Fruit fly (Drosophila melanogaster): ENCODE measurements around the gene CG18130.

Gene CG18130

DNA sequence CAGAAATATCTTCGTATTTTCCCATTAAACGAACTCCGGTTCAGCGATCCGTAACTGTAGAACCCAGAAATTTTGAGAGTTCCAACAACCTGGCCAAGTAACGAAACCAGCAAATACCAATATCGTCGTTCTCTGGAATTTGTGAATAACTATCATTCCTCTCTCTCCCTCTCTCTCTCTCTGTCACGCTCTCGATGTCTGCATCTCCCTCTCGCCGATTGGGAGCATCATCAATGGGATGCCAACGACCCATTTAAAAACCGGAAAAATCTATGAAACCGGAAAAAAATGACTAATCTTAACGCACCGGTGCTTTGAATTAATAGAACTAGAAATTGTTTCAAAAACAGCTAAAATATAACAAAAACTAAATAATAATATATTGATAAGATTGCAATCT lies 15.0 kb upstream of the CG18130 start:
- TF ChIP-seq CTCF (optimal IDR thresholded peaks at IDR 0.05) = no peak
- no peak for TF ChIP-seq CG8478 (optimal IDR thresholded peaks at IDR 0.05)

DNA sequence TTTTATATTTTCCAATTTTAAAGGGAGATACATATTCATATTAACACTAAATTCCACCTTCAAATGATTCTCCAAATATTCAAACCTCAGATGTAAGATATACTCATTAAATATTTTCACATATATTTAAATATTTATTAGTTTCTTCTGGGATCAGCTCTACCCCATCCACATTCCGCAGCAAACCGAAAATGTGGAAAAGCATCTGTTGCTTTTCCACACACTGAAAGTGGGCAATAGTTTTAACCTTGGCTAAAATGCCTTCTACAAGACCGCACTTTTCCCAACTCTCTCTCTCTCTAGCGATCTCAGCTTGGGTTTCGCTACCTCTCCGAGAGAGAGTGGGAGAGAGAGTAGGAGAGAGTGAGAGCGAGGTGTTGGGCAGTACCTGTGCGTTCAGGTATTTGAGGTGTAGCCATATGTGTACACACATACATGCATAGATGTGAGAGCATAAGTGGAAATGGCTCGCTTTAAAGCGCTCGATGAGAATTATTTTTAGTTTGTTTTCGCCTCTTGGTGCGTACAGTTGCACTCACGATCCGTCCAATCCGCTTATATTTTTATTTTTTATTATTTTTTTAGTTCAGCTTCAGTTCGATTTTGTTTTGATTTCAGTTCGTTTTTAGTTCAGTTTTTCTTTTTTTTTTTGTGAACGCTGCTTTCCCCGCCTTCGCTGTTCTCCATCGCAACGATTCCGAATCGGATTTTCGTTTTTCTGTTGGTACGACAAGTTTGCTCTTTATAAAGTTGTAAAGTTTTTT lies 14.3 kb upstream of the CG18130 start, which contains the start of gene CG1806:
TSS of gene CG1806 (plus strand) at position 499 of the 764 bp plus-strand sequence.
- no peak for TF ChIP-seq CTCF (optimal IDR thresholded peaks at IDR 0.05)
- no peak for TF ChIP-seq CG8478 (optimal IDR thresholded peaks at IDR 0.05)

DNA sequence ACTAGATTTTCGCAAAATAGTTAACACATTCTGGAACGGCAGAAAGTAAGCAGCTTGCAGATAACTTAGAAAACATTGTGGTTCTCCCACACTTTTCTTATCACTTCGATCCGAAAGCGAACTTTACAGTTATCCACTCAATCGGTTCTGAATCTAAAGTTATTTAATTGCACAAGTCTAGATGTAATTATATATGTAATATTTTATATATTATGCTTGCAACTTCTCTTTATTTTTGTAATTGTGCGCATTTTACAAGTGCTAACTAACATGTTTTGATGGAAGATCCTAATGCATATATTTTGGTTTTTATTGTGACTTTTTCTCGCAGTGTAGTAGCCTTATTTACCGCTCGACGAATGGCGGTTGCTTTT lies 11.8 kb upstream of the CG18130 start:
- no peak for TF ChIP-seq CG8478 (optimal IDR thresholded peaks at IDR 0.05)
- no peak for TF ChIP-seq CTCF (optimal IDR thresholded peaks at IDR 0.05)

DNA sequence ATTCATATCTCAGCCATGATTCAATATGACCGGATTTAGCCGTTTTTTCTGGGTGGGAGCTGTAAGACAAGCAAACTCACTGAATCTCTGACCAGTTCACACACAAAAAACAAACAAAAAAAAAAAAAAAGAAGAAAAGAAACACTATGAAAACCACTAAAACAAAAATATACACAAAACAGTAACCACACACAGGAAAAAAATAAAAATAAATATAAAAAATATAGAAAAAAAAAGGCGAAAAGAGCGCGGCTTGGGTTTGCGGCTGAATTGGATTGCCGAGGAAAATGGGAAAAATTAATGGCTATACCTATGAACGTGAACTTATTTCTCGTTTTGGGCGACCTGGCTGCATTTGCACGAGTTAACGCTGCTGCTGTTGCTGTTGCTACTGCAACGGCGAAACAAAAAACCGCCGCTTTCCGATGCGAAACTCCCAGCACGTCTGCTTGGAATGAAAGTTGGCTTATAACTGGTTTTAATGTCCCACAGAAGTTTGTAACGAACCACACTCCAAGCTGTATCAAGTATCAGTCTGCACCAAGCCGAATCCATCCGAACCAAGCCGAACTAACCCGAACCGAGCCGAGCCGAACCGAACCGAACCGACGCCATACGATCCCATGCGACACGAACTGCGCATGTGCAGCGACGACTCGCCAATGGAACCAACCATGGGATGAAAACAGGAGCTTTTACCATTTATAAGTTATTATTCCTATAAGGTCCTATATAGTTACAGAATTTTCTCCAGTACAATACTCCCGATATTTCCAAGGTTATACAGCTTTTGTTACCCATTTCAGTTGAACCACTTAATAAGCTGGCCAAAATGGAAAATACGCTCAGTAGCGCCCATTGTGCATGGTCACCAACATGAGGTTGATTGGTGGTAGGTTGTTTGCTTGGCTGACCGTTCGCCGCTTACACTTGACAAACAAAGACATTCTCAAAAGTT lies 11.1 kb upstream of the CG18130 start, which contains the start of gene fw:
TSS of gene fw (minus strand) at position 478 of the 958 bp plus-strand sequence.
- TF ChIP-seq CTCF (optimal IDR thresholded peaks at IDR 0.05) = no peak
- no peak for TF ChIP-seq CG8478 (optimal IDR thresholded peaks at IDR 0.05)

DNA sequence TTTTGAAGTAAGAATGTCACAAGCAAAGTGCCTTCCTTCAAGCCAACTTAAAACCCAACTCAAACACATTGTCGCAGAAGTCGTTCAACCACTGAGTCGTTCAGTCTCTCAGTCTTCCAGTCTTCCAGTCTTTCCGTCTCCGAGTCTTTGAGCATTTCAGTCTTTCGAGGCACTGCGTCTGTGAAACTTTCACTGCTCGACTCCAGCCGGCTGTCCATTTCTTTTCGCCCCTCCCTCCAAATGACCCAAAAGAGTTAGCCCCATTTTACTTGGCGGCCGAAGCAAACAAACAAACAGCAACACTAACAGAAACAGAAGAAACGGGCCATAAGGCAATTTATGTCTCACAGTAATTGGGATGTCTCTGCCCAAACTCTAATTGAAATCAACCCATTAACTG lies 8.4 kb upstream of the CG18130 start:
- TF ChIP-seq CG8478 (optimal IDR thresholded peaks at IDR 0.05) (no peak), CTCF (optimal IDR thresholded peaks at IDR 0.05) (no peak)

DNA sequence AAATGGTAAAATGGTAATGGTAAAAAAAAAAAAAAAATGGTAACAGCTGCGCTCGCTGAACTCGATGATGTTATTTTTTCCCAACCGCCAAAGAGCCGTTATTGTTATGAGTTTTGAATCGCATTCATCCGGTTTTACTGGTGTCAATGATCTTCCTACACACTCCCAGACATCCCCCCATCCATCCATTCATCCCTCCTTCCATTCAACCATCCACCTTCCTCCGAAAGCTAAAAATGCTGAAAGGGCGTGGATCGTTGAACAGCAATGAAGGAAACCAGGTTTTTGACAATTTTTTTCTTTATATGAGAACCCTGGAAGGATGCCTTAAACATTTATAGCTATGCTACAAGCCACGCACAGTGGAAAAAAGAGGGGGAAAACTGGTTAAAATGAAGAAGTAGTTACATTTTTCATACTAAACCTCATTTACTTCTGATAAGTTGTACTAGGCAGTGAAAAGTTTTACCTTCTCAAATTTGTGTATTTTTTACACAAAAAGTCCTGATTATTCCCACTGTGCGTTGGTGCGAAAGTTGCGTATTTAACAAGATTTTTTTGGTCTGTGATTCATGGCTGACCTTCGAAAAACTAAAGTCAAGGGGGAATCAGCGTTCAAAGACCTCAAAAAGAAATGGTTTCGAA lies 7.5 kb upstream of the CG18130 start:
- TF ChIP-seq CG8478 (optimal IDR thresholded peaks at IDR 0.05) (no peak), CTCF (optimal IDR thresholded peaks at IDR 0.05) (no peak)

DNA sequence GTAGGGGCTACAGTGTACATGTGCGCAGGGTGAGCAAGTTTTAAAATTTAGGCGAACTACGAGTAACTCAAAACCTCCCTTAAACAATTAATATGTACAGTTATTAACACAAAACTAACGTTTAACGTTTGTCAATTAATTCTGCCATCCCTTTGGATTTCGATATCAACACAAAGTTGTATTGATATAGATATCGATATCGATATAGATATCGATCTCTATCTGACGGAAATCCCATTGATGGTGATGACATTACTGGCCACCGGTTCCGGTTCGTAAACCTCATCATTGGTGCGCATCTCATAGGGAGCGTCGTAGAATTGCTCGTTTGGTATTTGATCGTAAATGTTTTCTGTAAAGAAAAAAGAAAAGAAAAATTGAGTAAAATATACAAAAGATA lies 711 bp upstream of the CG18130 start:
- TF ChIP-seq CG8478 (optimal IDR thresholded peaks at IDR 0.05) (no peak), CTCF (optimal IDR thresholded peaks at IDR 0.05) (no peak)

DNA sequence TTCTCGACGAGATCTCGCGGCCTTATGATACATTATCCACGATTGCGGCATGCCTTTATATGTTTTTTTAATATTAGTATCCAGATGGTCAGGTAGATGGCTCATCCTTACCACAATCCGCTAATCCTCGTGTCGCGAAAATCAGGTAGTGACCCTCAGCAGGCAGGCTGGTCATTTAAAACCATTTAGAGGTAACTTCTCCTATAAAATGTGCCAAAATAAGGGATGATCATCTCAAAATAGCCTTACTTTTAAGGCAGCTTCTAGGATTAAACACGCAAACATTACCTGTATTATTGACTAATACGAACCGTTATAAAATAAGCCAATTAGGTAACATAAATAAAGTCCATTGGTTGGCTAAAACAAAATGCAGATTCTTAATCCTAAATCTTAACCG lies 3.7 kb downstream of the CG18130 start, which contains the start of gene tsg:
TSS of gene tsg (minus strand) at position 37 of the 400 bp plus-strand sequence.
- TF ChIP-seq CG8478 (optimal IDR thresholded peaks at IDR 0.05) (no peak), CTCF (optimal IDR thresholded peaks at IDR 0.05) (no peak)

DNA sequence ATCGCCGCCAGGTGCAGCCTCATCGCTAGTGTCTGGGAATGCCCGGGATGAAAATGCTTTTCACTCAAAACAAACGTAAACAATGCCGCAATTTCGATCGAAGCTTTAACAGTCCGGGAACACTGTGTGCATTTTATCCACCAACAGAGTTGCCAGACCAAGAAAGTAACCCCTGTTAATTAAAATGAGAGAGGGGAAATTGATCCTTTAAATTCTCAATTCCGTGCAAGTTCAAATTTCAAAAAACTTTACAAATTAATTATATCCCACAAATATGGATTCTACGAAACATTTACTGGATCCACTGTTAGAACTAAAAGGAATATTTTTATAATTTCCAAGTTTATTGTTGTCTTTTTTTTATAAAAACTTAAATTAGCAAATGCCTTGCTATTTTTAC lies 4.9 kb downstream of the CG18130 start, which contains the start of gene gd:
TSS of gene gd (minus strand) at position 101 of the 400 bp plus-strand sequence.
- TF ChIP-seq CG8478 (optimal IDR thresholded peaks at IDR 0.05) (no peak), CTCF (optimal IDR thresholded peaks at IDR 0.05) (no peak)

DNA sequence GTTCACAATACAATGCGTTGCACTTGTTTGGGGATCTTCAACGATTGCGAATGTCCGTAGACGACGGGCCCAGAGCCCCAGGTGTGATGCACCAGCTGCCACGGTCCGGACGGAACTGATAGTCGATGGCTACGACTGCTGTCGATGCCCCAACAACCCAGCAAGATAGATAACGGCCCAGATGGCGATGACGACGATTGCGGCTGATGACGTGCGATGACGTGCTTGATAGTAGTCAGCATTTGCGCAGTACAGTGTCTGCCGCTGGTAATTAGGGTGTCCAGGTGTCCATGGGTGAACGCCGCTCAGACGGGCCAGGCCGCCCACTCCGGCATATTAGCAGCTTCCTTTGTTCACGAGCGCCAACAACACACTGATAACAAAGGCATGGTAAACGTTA lies 7.6 kb downstream of the CG18130 start, which contains the start of gene cac:
TSS of gene cac (minus strand) at position 101 of the 400 bp plus-strand sequence.
- TF ChIP-seq CG8478 (optimal IDR thresholded peaks at IDR 0.05) (no peak), CTCF (optimal IDR thresholded peaks at IDR 0.05) (no peak)

DNA sequence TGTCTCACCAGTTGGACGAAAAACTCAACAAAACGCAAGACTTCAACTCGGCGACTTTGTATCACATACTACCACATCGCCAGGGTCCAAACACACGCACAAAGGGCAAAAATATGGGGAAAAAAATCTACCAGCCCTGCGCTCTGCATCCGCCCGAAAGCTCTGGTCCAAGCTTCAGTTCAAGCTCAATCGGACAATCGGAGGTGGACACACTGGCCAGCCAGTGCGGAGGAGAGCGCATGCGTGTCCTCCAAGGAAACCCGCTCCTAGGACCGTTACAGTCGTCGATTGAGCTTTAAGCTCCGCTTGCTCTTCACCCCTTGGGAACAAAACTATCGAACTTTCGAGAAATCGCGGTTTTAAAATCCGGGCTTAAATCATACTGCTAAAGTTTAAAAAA lies 8.7 kb downstream of the CG18130 start:
- TF ChIP-seq CTCF (optimal IDR thresholded peaks at IDR 0.05) (no peak), CG8478 (optimal IDR thresholded peaks at IDR 0.05) (no peak)

All from S2 (cell line).